Fruit fly (Drosophila melanogaster) whole organism, embryonic: ENCODE results near the gene Syx13.
A peak's percentile ranks its signal among the peaks of the same experiment; 100 is the strongest.

Source experiments
- CG4854 ChIP-seq: fragments of 200-800 bp; sonication (Bioruptor generic); optimal IDR thresholded peaks from 2 replicates; lab custom pipeline; 2016; ENCODE audit warnings: missing biosample characterization, missing genetic modification characterization, inconsistent platforms
- CG9797 ChIP-seq: fragments of 200-800 bp; sonication (Bioruptor generic); optimal IDR thresholded peaks from 3 replicates; lab custom pipeline; 2018; ENCODE audit warnings: missing biosample characterization, mild to moderate bottlenecking, missing genetic modification characterization
- Gug ChIP-seq: fragments of 200-800 bp; sonication (Bioruptor generic); IDR thresholded peaks from 4 replicates; pipeline ENCODE4 v1.3.6; 2022; ENCODE audit warnings: missing biosample characterization, missing genetic modification characterization
- Max ChIP-seq: fragments of 200-800 bp; sonication (Bioruptor generic); optimal IDR thresholded peaks from 2 replicates; lab custom pipeline; 2016; ENCODE audit warnings: missing biosample characterization, mild to moderate bottlenecking, missing genetic modification characterization
- bsh ChIP-seq, 2 experiments: fragments of 200-800 bp; sonication (Bioruptor generic); optimal IDR thresholded peaks; 2 replicates each; lab custom pipeline; 2017 to 2018; ENCODE audit warnings: mild to moderate bottlenecking in 2 of 2, missing biosample characterization in 2 of 2, missing genetic modification characterization in 2 of 2, moderate library complexity in 1 of 2
- fd3F ChIP-seq: fragments of 200-800 bp; sonication (Bioruptor generic); optimal IDR thresholded peaks from 2 replicates; lab custom pipeline; 2018; ENCODE audit warnings: missing biosample characterization, mild to moderate bottlenecking, missing genetic modification characterization, moderate library complexity
- gcm ChIP-seq: fragments of 200-800 bp; sonication (Bioruptor generic); optimal IDR thresholded peaks from 2 replicates; lab custom pipeline; 2019; ENCODE audit warnings: missing biosample characterization, mild to moderate bottlenecking, missing genetic modification characterization, moderate library complexity
- sna ChIP-seq: fragments of 200-800 bp; sonication (Bioruptor generic); IDR thresholded peaks from 2 replicates; pipeline ENCODE4 v1.3.6; 2022; ENCODE audit warnings: missing biosample characterization, missing genetic modification characterization; ENCODE audit not compliant: partially characterized antibody

DNA sequence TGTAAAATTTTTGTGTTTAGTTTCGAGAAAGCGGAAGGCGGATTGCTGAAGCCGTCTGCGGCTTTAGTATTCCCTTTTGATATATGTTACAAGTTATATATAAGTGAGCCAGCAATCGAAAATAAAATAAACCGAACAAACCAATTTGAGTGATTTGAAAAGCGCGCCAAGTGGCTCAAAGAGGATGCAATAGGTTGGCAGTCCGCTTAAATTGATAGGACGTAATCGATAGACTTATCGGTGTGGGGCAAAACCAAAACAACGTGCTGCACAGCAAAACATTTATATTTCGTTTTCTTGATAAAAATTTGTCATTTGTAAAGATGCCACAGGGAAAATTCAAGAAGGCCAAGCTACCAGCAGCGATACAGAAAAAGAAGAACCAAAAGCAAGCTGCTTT, 2.5 kb downstream of the Syx13 start, which contains the start of gene CG11279:
- TF ChIP-seq Gug (no peak), sna (peak; percentile 54; the same call in 1 of the 2 replicates), fd3F (GFP tag; lab: Kevin White, UChicago) (no peak), gcm (GFP tag; lab: Kevin White, UChicago) (no peak), CG4854 (GFP tag; lab: Kevin White, UChicago) (no peak), Max (peak; percentile 46), CG9797 (peak; percentile 14), bsh (GFP tag; optimal IDR thresholded peaks at IDR 0.05; lab: Kevin White, UChicago) (no peak)
